Fruit fly (Drosophila melanogaster): ENCODE results near the gene CG2961.

DNA sequence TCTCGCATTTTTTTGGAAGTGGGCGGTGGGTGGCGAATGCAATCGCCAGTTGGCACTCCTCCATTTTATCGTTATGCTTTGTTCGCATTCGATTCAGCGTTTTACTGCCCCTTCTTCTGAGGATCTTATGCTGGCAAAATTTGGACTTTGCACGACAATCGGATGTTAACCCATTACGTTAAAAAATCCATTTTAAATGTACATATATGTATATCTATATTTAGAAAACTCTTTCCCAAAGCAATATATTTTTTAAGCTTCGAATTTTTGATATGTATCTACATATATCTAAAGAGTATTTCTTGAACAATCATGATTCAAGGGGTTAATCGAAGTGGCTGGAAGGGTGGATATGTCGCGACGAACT lies 33.1 kb upstream of the CG2961 start:
- TF ChIP-seq Myc (optimal IDR thresholded peaks at IDR 0.05) (no peak), h (optimal IDR thresholded peaks at IDR 0.05) (no peak)

Data from Kc167 (cell line).